Worm (Caenorhabditis elegans): ENCODE measurements around the gene gst-4.

The gst-4 gene

ce11 chrIV:10141930-10142505 lies at the start of gene gst-4, which contains the start of the genes gst-2 and dhs-12:
gst-4 (plus strand) TSS chrIV:10142225.
gst-2 (minus strand) TSS chrIV:10142061.
dhs-12 (plus strand) TSS chrIV:10142455.
- TF ChIP-seq ztf-29 (GFP tag; IDR thresholded peaks at IDR 0.05) (no peak), klf-2 (GFP tag; conservative IDR thresholded peaks at IDR 0.05) (no peak)

ce11 chrIV:10095171-10095570 lies 46.9 kb upstream of the gst-4 start, which contains the start of the genes C04G2.5 and msp-36:
C04G2.5 (minus strand) TSS chrIV:10095271.
msp-36 (plus strand) TSS chrIV:10095433.
- TF ChIP-seq cog-1 (tag; optimal IDR thresholded peaks at IDR 0.05): no peak
- TF ChIP-seq T22C8.4 (GFP tag; IDR thresholded peaks at IDR 0.05): no peak
- TF ChIP-seq tab-1 (GFP tag; IDR thresholded peaks at IDR 0.05): no peak
- no peak for TF ChIP-seq ref-1 (GFP tag; conservative IDR thresholded peaks at IDR 0.05)
- TF ChIP-seq med-1 (GFP tag; optimal IDR thresholded peaks at IDR 0.05; ENCODE audit: insufficient read depth): no peak
- TF ChIP-seq ztf-23 (GFP tag; IDR thresholded peaks at IDR 0.05): no peak
- no peak for TF ChIP-seq flt-1 (GFP tag; IDR thresholded peaks at IDR 0.05)
- TF ChIP-seq klf-2 (GFP tag; conservative IDR thresholded peaks at IDR 0.05): no peak
- no peak for TF ChIP-seq ztf-29 (GFP tag; IDR thresholded peaks at IDR 0.05)

- TF ChIP-seq ref-1 (GFP tag; conservative IDR thresholded peaks at IDR 0.05): no peak
- no peak for TF ChIP-seq med-1 (GFP tag; optimal IDR thresholded peaks at IDR 0.05; ENCODE audit: insufficient read depth)
- TF ChIP-seq cog-1 (tag; optimal IDR thresholded peaks at IDR 0.05): no peak
- TF ChIP-seq ztf-23 (GFP tag; IDR thresholded peaks at IDR 0.05): no peak
- TF ChIP-seq T22C8.4 (GFP tag; IDR thresholded peaks at IDR 0.05): no peak
- no peak for TF ChIP-seq klf-2 (GFP tag; conservative IDR thresholded peaks at IDR 0.05)
- TF ChIP-seq tab-1 (GFP tag; IDR thresholded peaks at IDR 0.05): no peak
- TF ChIP-seq ztf-29 (GFP tag; IDR thresholded peaks at IDR 0.05): no peak
- no peak for TF ChIP-seq flt-1 (GFP tag; IDR thresholded peaks at IDR 0.05)
Measured at ce11 chrIV:10096881-10097280, 45.1 kb upstream of the gst-4 start, which contains the start of gene dis-3. dis-3 (plus strand) TSS chrIV:10097202.

DNA sequence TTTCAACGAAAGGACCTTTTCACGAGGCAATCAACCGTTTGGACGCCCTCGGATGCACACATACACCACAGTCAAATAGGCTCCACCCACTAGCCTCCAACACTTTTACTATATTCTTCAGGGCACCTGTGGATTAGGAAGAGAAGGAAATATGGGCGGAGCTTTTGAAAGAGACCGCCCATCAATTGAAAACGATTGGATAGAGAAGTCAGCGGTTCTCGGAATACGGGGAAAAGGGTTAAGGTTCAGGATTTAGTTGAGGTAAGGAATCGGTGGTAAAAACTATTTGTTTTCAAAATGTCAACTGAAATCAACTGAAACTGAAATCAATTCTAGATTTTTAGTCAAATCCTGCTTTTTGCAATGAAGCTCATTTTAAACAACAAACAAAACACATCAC lies 31.6 kb upstream of the gst-4 start, which contains the start of gene egl-38:
Gene egl-38 (minus strand): TSS at position 101 of the 400 bp plus-strand sequence.
- TF ChIP-seq T22C8.4 (GFP tag; IDR thresholded peaks at IDR 0.05) (no peak), tab-1 (GFP tag; IDR thresholded peaks at IDR 0.05) (no peak), klf-2 (GFP tag; conservative IDR thresholded peaks at IDR 0.05) (no peak), cog-1 (tag; optimal IDR thresholded peaks at IDR 0.05) (no peak), ref-1 (GFP tag; conservative IDR thresholded peaks at IDR 0.05) (no peak), ztf-23 (GFP tag; IDR thresholded peaks at IDR 0.05) (no peak), med-1 (GFP tag; optimal IDR thresholded peaks at IDR 0.05; ENCODE audit: insufficient read depth) (no peak), ztf-29 (GFP tag; IDR thresholded peaks at IDR 0.05) (no peak), flt-1 (GFP tag; IDR thresholded peaks at IDR 0.05) (no peak)

- no peak for TF ChIP-seq cog-1 (tag; optimal IDR thresholded peaks at IDR 0.05)
- TF ChIP-seq tab-1 (GFP tag; IDR thresholded peaks at IDR 0.05): no peak
- no peak for TF ChIP-seq klf-2 (GFP tag; conservative IDR thresholded peaks at IDR 0.05)
- TF ChIP-seq ref-1 (GFP tag; conservative IDR thresholded peaks at IDR 0.05): no peak
- no peak for TF ChIP-seq med-1 (GFP tag; optimal IDR thresholded peaks at IDR 0.05; ENCODE audit: insufficient read depth)
- no peak for TF ChIP-seq T22C8.4 (GFP tag; IDR thresholded peaks at IDR 0.05)
- TF ChIP-seq flt-1 (GFP tag; IDR thresholded peaks at IDR 0.05): no peak
- TF ChIP-seq ztf-29 (GFP tag; IDR thresholded peaks at IDR 0.05): no peak
- TF ChIP-seq ztf-23 (GFP tag; IDR thresholded peaks at IDR 0.05): no peak
Measured at ce11 chrIV:10110870-10111269, 31.2 kb upstream of the gst-4 start.

DNA sequence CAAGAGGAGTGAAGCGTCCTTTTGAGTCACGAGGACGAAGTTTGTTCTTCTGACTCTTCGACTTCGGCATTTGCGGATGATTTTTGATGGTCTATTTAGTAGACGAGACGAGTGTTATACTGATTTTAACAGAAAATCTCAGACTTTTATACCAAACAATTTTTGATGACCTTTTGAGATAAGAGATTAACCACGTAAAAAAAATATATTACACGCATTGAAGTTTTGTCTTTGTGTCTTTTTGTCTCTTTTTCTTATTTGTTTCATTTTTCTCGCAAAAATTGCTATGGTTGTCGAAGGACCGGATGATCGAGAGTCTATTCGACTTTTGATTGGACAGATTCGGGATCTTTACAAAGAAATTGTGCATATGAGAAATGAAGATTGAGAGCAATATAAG lies 30.6 kb upstream of the gst-4 start, which contains the start of gene spch-1:
Gene spch-1 (minus strand): TSS at position 101 of the 400 bp plus-strand sequence.
- TF ChIP-seq cog-1 (tag; optimal IDR thresholded peaks at IDR 0.05) (no peak), ref-1 (GFP tag; conservative IDR thresholded peaks at IDR 0.05) (no peak), med-1 (GFP tag; optimal IDR thresholded peaks at IDR 0.05; ENCODE audit: insufficient read depth) (no peak), flt-1 (GFP tag; IDR thresholded peaks at IDR 0.05) (no peak), ztf-29 (GFP tag; IDR thresholded peaks at IDR 0.05) (no peak), ztf-23 (GFP tag; IDR thresholded peaks at IDR 0.05) (no peak), klf-2 (GFP tag; conservative IDR thresholded peaks at IDR 0.05) (no peak), T22C8.4 (GFP tag; IDR thresholded peaks at IDR 0.05) (no peak), tab-1 (GFP tag; IDR thresholded peaks at IDR 0.05) (no peak)

DNA sequence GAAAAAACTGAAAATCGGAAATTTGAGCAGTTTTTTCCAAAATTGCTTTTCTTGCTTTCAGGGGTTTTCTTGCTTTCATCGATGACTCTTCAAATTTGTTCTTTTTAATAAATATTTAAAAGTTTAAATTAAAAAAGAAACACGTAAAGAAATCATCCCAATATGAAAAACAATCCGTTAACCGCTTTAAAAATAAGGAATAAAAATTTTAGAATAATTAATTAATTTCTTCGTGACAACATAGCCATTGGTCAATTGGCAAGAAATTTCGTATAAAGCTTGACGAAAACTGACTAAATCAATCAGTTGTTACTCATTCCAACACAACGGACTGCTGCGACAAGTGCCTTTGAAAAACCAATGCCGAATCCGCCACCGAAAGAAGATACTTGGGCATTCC lies 29.5 kb upstream of the gst-4 start, which contains the start of gene nsph-3.2:
Gene nsph-3.2 (plus strand): TSS at position 301 of the 400 bp plus-strand sequence.
- TF ChIP-seq med-1 (GFP tag; optimal IDR thresholded peaks at IDR 0.05; ENCODE audit: insufficient read depth): no peak
- no peak for TF ChIP-seq cog-1 (tag; optimal IDR thresholded peaks at IDR 0.05)
- TF ChIP-seq klf-2 (GFP tag; conservative IDR thresholded peaks at IDR 0.05): no peak
- TF ChIP-seq T22C8.4 (GFP tag; IDR thresholded peaks at IDR 0.05): no peak
- TF ChIP-seq ztf-23 (GFP tag; IDR thresholded peaks at IDR 0.05): no peak
- no peak for TF ChIP-seq ref-1 (GFP tag; conservative IDR thresholded peaks at IDR 0.05)
- no peak for TF ChIP-seq ztf-29 (GFP tag; IDR thresholded peaks at IDR 0.05)
- TF ChIP-seq tab-1 (GFP tag; IDR thresholded peaks at IDR 0.05): no peak
- TF ChIP-seq flt-1 (GFP tag; IDR thresholded peaks at IDR 0.05): no peak

DNA sequence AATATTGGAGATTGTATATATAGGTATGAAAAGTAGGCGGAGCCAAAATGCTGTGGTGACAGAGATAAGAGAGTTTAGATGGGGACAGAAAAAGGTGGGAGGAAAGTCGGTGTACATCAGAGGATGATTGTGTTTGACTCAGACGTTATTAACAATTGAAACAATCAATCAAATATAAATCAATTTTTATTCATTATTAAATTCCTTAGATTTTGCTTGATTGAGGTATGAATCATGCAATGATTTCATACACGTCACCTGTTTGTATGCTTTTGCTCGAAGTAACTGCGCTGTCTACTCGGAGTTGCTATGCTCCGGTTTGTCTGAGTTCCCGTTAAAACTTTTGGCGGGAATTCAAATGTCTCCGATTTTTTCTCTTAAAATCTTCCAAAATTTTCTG lies 26.9 kb upstream of the gst-4 start, which contains the start of gene C04G2.10:
Gene C04G2.10 (plus strand): TSS at position 301 of the 400 bp plus-strand sequence.
- TF ChIP-seq cog-1 (tag; optimal IDR thresholded peaks at IDR 0.05) (no peak), klf-2 (GFP tag; conservative IDR thresholded peaks at IDR 0.05) (no peak), med-1 (GFP tag; optimal IDR thresholded peaks at IDR 0.05; ENCODE audit: insufficient read depth) (no peak), tab-1 (GFP tag; IDR thresholded peaks at IDR 0.05) (no peak), flt-1 (GFP tag; IDR thresholded peaks at IDR 0.05) (no peak), T22C8.4 (GFP tag; IDR thresholded peaks at IDR 0.05) (no peak), ref-1 (GFP tag; conservative IDR thresholded peaks at IDR 0.05) (no peak), ztf-23 (GFP tag; IDR thresholded peaks at IDR 0.05) (no peak), ztf-29 (GFP tag; IDR thresholded peaks at IDR 0.05) (no peak)

DNA sequence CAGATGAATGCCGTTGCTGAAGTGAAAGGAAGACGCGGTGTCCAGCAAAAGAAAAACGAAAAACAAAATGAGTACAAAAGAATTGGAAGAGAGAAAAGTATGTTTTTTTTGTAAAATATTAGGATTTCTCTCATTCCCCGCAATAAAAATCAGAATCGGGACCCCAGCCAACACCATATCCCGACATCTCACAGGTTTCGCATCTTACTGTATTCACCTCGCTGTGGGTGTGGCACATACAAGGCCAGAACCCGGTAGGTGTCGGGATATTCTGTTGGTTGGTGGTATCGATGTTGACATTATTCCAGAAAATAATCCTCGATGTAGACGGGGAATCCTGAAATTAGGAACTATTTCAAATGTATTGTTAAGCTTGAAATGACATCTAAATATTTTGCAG lies 25.3 kb upstream of the gst-4 start:
- TF ChIP-seq flt-1 (GFP tag; IDR thresholded peaks at IDR 0.05): no peak
- TF ChIP-seq cog-1 (tag; optimal IDR thresholded peaks at IDR 0.05): no peak
- TF ChIP-seq ztf-23 (GFP tag; IDR thresholded peaks at IDR 0.05): no peak
- no peak for TF ChIP-seq T22C8.4 (GFP tag; IDR thresholded peaks at IDR 0.05)
- no peak for TF ChIP-seq klf-2 (GFP tag; conservative IDR thresholded peaks at IDR 0.05)
- no peak for TF ChIP-seq tab-1 (GFP tag; IDR thresholded peaks at IDR 0.05)
- TF ChIP-seq ztf-29 (GFP tag; IDR thresholded peaks at IDR 0.05): no peak
- no peak for TF ChIP-seq med-1 (GFP tag; optimal IDR thresholded peaks at IDR 0.05; ENCODE audit: insufficient read depth)
- no peak for TF ChIP-seq ref-1 (GFP tag; conservative IDR thresholded peaks at IDR 0.05)

All from whole organism, midembryonic.